Worm (Caenorhabditis elegans): Measurements from ENCODE around the gene Y32F6B.9.

DNA sequence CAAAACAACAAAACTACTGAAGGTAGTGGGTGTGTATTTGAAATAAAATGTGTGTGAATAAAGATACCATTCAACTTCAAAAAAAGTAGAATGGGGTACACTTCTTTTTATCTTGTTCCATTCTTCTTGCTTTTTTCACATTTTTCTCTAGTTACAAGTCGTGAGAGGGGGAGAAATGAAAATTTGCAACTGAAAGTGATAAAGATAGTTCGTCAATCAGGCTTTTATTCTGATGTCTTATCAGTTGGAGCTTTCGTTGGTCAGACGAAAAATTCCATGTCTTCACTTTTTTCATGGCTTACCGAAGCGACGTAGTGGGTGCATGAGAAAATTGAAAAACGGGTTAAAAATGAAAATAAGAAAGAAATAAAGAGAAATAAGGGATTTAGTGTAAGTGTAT is 44.8 kb upstream of the Y32F6B.9 start, which contains the start of gene Y32F6A.4:
- TF ChIP-seq dao-5 (tag; optimal IDR thresholded peaks at IDR 0.05) (no peak), W03F9.2 (tag; optimal IDR thresholded peaks at IDR 0.05) (no peak)

Data from whole organism, L4/young adult.